Fruit fly (Drosophila melanogaster): ENCODE measurements around the gene Jhbp3.
A peak's percentile ranks its signal among the peaks of the same experiment; 100 is the strongest.

Jhbp3 gene

dm6 chr3R:4975315-4975777 lies 20.3 kb upstream of the Jhbp3 start:
- no peak for TF ChIP-seq esn (GFP tag; optimal IDR thresholded peaks at IDR 0.05)
- TF ChIP-seq Hr38 (GFP tag; optimal IDR thresholded peaks at IDR 0.05) = no peak
- no peak for TF ChIP-seq CG6808 (GFP tag; optimal IDR thresholded peaks at IDR 0.05)
- TF ChIP-seq CG8632 (GFP tag; optimal IDR thresholded peaks at IDR 0.05) = no peak
- TF ChIP-seq CG15336 (GFP tag; IDR thresholded peaks at IDR 0.05) = no peak
- peak; percentile 40 for TF ChIP-seq CG6854 (GFP tag; optimal IDR thresholded peaks at IDR 0.05)
- no peak for TF ChIP-seq ss (GFP tag; optimal IDR thresholded peaks at IDR 0.05)
- no peak for TF ChIP-seq CG9139 (GFP tag; optimal IDR thresholded peaks at IDR 0.05)
- TF ChIP-seq achi (GFP tag; optimal IDR thresholded peaks at IDR 0.05) = no peak
- peak; percentile 90 for TF ChIP-seq fkh (GFP tag; optimal IDR thresholded peaks at IDR 0.05)
- TF ChIP-seq Lpt (GFP tag; optimal IDR thresholded peaks at IDR 0.05) = no peak
- TF ChIP-seq Sox15 (GFP tag; optimal IDR thresholded peaks at IDR 0.05) = no peak

dm6 chr3R:4974514-4975314 lies 19.7 kb upstream of the Jhbp3 start:
- peak; percentile 64 for TF ChIP-seq svp (GFP tag)
- TF ChIP-seq pdm3 (GFP tag; optimal IDR thresholded peaks at IDR 0.05) = peak; percentile 7
- TF ChIP-seq CG16779 (tag; optimal IDR thresholded peaks at IDR 0.05) = no peak
- no peak for TF ChIP-seq vri (GFP tag; optimal IDR thresholded peaks at IDR 0.05)
- TF ChIP-seq OdsH (GFP tag; optimal IDR thresholded peaks at IDR 0.05) = peak; percentile 1
- peak; percentile 18 for TF ChIP-seq esn (GFP tag; optimal IDR thresholded peaks at IDR 0.05)
- TF ChIP-seq CG34406 (GFP tag; optimal IDR thresholded peaks at IDR 0.05) = no peak
- no peak for TF ChIP-seq CG6854 (GFP tag; optimal IDR thresholded peaks at IDR 0.05)
- no peak for TF ChIP-seq CG8119 (GFP tag; IDR thresholded peaks at IDR 0.05)
- no peak for TF ChIP-seq CG6276 (GFP tag; optimal IDR thresholded peaks at IDR 0.05)
- TF ChIP-seq CG32006 (GFP tag; optimal IDR thresholded peaks at IDR 0.05) = peak; percentile 27
- TF ChIP-seq CG6808 (GFP tag; optimal IDR thresholded peaks at IDR 0.05) = peak; percentile 4
- TF ChIP-seq Ets96B (tag; optimal IDR thresholded peaks at IDR 0.05) = no peak
- no peak for TF ChIP-seq Smox (GFP tag; optimal IDR thresholded peaks at IDR 0.05)
- peak; percentile 6 for TF ChIP-seq CG6792 (GFP tag; optimal IDR thresholded peaks at IDR 0.05)
- no peak for TF ChIP-seq Sox15 (GFP tag; optimal IDR thresholded peaks at IDR 0.05)
- TF ChIP-seq CG11294 (GFP tag; IDR thresholded peaks at IDR 0.05) = no peak
- no peak for TF ChIP-seq Sox102F (GFP tag; optimal IDR thresholded peaks at IDR 0.05)
- TF ChIP-seq Met (GFP tag; optimal IDR thresholded peaks at IDR 0.05) = peak; percentile 9
- TF ChIP-seq CG10631 (GFP tag; optimal IDR thresholded peaks at IDR 0.05) = no peak
- TF ChIP-seq Eip78C (GFP tag) = peak; percentile 79
- no peak for TF ChIP-seq Hr39 (GFP tag; optimal IDR thresholded peaks at IDR 0.05)
- TF ChIP-seq CG7368 (GFP tag; optimal IDR thresholded peaks at IDR 0.05) = no peak
- TF ChIP-seq CG3032 (tag; optimal IDR thresholded peaks at IDR 0.05) = no peak
- peak; percentile 12 for TF ChIP-seq topi (GFP tag; optimal IDR thresholded peaks at IDR 0.05)
- peak; percentile 20 for TF ChIP-seq CG31627 (GFP tag; optimal IDR thresholded peaks at IDR 0.05)
- peak; percentile 62 for TF ChIP-seq fkh (GFP tag; optimal IDR thresholded peaks at IDR 0.05)
- TF ChIP-seq CG11762 (GFP tag; optimal IDR thresholded peaks at IDR 0.05; ENCODE audit: insufficient read depth) = no peak
- peak; percentile 4 for TF ChIP-seq Sox14 (GFP tag; optimal IDR thresholded peaks at IDR 0.05)
- no peak for TF ChIP-seq Eip75B (GFP tag; optimal IDR thresholded peaks at IDR 0.05)

dm6 chr3R:4973762-4974369 lies 18.8 kb upstream of the Jhbp3 start:
- no peak for TF ChIP-seq fd85E (GFP tag; optimal IDR thresholded peaks at IDR 0.05)
- peak; percentile 58 for TF ChIP-seq CG32006 (GFP tag; optimal IDR thresholded peaks at IDR 0.05)
- peak; percentile 13 for TF ChIP-seq esn (GFP tag; optimal IDR thresholded peaks at IDR 0.05)
- peak in 1 of 2 experiments; percentile 47 for TF ChIP-seq salr (GFP tag; optimal IDR thresholded peaks at IDR 0.05)
- TF ChIP-seq Ets96B (tag; optimal IDR thresholded peaks at IDR 0.05) = peak; percentile 24
- TF ChIP-seq CG7368 (GFP tag; optimal IDR thresholded peaks at IDR 0.05) = no peak
- TF ChIP-seq CG8119 (GFP tag; IDR thresholded peaks at IDR 0.05) = 0 out of 3 replicates have a peak, but pooled peaks have one; percentile 37
- peak; percentile 19 for TF ChIP-seq fkh (GFP tag; optimal IDR thresholded peaks at IDR 0.05)
- TF ChIP-seq svp (GFP tag) = peak; percentile 50
- peak; percentile 65 for TF ChIP-seq dsx (GFP tag; optimal IDR thresholded peaks at IDR 0.05; ENCODE audit: poor library complexity, severe bottlenecking)
- peak; percentile 36 for TF ChIP-seq CG4318 (GFP tag; optimal IDR thresholded peaks at IDR 0.05)
- TF ChIP-seq Eip78C (GFP tag) = peak; percentile 68
- TF ChIP-seq Hr4 (GFP tag; optimal IDR thresholded peaks at IDR 0.05) = peak; percentile 53
- 0 out of 3 replicates have a peak, but pooled peaks have one; percentile 38 for TF ChIP-seq CG6163 (GFP tag; IDR thresholded peaks at IDR 0.05)
- peak; percentile 4 for TF ChIP-seq CG9139 (GFP tag; optimal IDR thresholded peaks at IDR 0.05)
- no peak for TF ChIP-seq fd59A (GFP tag; optimal IDR thresholded peaks at IDR 0.05)
- peak; percentile 0 for TF ChIP-seq CG3919 (GFP tag; optimal IDR thresholded peaks at IDR 0.05)
- peak; percentile 19 for TF ChIP-seq CG10669 (GFP tag; optimal IDR thresholded peaks at IDR 0.05)

Data from whole organism, prepupa.